Worm (Caenorhabditis elegans) whole organism, young adult: ENCODE measurements around the gene F42G4.6.

ENCODE experiments used
- Y53G8AR.9 ChIP-seq: fragments of 200-800 bp; sonication (Bioruptor generic); conservative IDR thresholded peaks from 2 replicates; pipeline ENCODE4 v1.3.6; 2022; ENCODE audit warnings: missing genetic modification reagents, missing genetic modification characterization, missing compliant biosample characterization
- ama-1 ChIP-seq, 3 experiments: fragments of 150-350 bp in 1 of 3; sonication (generic microtip) in 2 of 3; optimal IDR thresholded peaks; 2 replicates each; lab custom pipeline; 2014 to 2018; ENCODE audit warnings: missing biosample characterization in 2 of 3, missing genetic modification characterization in 2 of 3, missing genetic modification reagents in 2 of 3
- attf-3 ChIP-seq: fragments of 200-800 bp; sonication (Bioruptor generic); conservative IDR thresholded peaks from 2 replicates; pipeline ENCODE4 v1.3.6; 2022; ENCODE audit warnings: missing genetic modification reagents, missing genetic modification characterization, missing compliant biosample characterization
- egl-18 ChIP-seq: fragments of 200-800 bp; sonication (Bioruptor generic); IDR thresholded peaks from 2 replicates; pipeline ENCODE4 v1.3.6; 2022; ENCODE audit warnings: missing genetic modification reagents, missing genetic modification characterization, missing compliant biosample characterization
- hrde-1 ChIP-seq: sonication (generic microtip); optimal IDR thresholded peaks from 2 replicates; lab custom pipeline; 2016; ENCODE audit warnings: missing genetic modification characterization, mild to moderate bottlenecking, missing compliant biosample characterization, moderate library complexity, missing genotype, missing genetic modification reagents, borderline replicate concordance
- lin-26 ChIP-seq: fragments of 200-800 bp; sonication (Bioruptor generic); IDR thresholded peaks from 2 replicates; pipeline ENCODE4 v1.3.6; 2022; ENCODE audit warnings: missing genetic modification reagents, missing genetic modification characterization, missing compliant biosample characterization
- unc-62 ChIP-seq: fragments of 150-350 bp; optimal IDR thresholded peaks from 2 replicates; lab custom pipeline; 2014; ENCODE audit warnings: missing biosample characterization, missing genetic modification reagents, missing genetic modification characterization

ce11 chrII:13122720-13123119 is 43.5 kb downstream of the F42G4.6 start, which contains the start of gene bath-45:
- no peak for TF ChIP-seq hrde-1 (tag; lab: Kevin White, UChicago)
- TF ChIP-seq unc-62, result no peak
- TF ChIP-seq ama-1 (optimal IDR thresholded peaks at IDR 0.05; lab: Kevin White, UChicago), result no peak
- no peak for TF ChIP-seq ama-1 (GFP tag; optimal IDR thresholded peaks at IDR 0.05; lab: Kevin White, UChicago)
- TF ChIP-seq Y53G8AR.9 (GFP tag; lab: Robert Waterston, UW), result no peak
- no peak for TF ChIP-seq lin-26 (GFP tag; lab: Robert Waterston, UW)
- no peak for TF ChIP-seq attf-3 (GFP tag; lab: Robert Waterston, UW)
- TF ChIP-seq egl-18 (GFP tag; lab: Robert Waterston, UW), result no peak
